Fruit fly (Drosophila melanogaster): ENCODE data around the gene DIP-epsilon.

DNA sequence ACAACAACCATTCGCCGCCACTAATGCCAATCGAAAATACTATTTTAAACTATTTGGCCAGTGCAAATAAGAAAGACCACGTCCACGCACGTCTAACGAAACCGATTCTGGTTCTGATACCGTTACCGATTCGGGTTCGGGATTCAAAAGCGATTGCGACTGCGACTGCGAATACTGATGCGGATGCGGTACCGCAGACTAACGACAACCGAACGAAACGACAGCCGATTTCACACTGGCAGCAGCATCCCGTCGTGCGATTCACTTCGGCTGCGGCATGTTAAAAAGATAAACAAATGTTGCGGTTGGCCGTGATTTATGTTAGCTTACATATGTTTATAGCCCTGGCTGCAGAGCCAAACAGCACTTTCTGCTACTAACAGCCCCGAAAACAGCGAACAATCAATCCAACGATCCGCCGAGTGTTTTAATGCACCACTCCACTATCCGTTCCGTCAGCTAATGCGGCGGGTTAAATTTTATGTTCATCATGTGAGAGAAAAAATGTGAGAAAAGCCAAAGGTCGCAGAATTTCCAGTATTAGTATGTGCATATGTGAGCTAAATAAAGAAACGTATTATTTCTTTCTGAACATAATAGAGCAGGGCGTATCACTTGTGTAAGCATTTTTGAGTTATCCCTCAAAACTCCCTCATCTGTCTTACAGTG lies at the start of gene DIP-epsilon:
- TF ChIP-seq CrebA (GFP tag; optimal IDR thresholded peaks at IDR 0.05; ENCODE audit: borderline replicate concordance) (no peak), Myc (optimal IDR thresholded peaks at IDR 0.05) (no peak), h (GFP tag; optimal IDR thresholded peaks at IDR 0.05) (no peak), Abd-B (GFP tag; optimal IDR thresholded peaks at IDR 0.05) (no peak)
